Fruit fly (Drosophila melanogaster): Measurements from ENCODE around the gene nkd.

DNA sequence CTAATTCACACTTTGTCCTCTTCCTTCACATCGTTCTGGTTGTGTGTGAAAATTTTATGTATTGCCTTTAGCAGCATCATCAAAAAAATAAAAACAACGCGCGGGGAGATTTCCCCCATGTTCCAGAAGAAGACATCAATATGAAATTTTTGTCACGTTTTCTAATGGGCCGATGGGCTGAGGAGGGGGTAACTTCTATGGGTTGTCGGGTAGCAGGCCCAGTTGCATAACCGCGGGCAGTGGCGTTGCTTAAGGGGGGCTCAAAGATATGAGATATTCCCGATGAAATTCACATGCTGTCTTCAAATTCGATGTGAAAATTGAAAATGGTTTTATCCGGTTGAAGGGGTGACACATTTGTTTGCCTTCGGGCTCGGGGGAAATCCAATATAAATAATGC is 26.8 kb downstream of the nkd start:
- TF ChIP-seq CG34367 (tag; optimal IDR thresholded peaks at IDR 0.05) (no peak), Pif1B (GFP tag; optimal IDR thresholded peaks at IDR 0.05) (no peak)
